Worm (Caenorhabditis elegans) whole organism, young adult: ENCODE measurements around the gene E04F6.4.

Source experiments
- B0336.3 ChIP-seq: fragments of 200-800 bp; sonication (Bioruptor generic); IDR thresholded peaks from 2 replicates; pipeline ENCODE4 v1.3.6; 2022; ENCODE audit warnings: missing genetic modification characterization, missing compliant biosample characterization
- T26A5.8 ChIP-seq: sonication (generic microtip); optimal IDR thresholded peaks from 2 replicates; lab custom pipeline; 2016; ENCODE audit warnings: missing genetic modification characterization, missing compliant biosample characterization
- cebp-2 ChIP-seq: fragments of 200-800 bp; sonication (Bioruptor generic); IDR thresholded peaks from 2 replicates; pipeline ENCODE4 v1.3.6; 2022; ENCODE audit warnings: missing genetic modification characterization, missing compliant biosample characterization
- egl-18 ChIP-seq: fragments of 200-800 bp; sonication (Bioruptor generic); IDR thresholded peaks from 2 replicates; pipeline ENCODE4 v1.3.6; 2022; ENCODE audit warnings: missing genetic modification reagents, missing genetic modification characterization, missing compliant biosample characterization
- ets-4 ChIP-seq: fragments of 200-800 bp; sonication (Bioruptor generic); optimal IDR thresholded peaks from 2 replicates; lab custom pipeline; 2018; ENCODE audit warnings: mild to moderate bottlenecking, missing genetic modification characterization, missing compliant biosample characterization
- madf-6 ChIP-seq: fragments of 200-800 bp; sonication (Bioruptor generic); IDR thresholded peaks from 2 replicates; pipeline ENCODE4 v1.3.6; 2022; ENCODE audit warnings: missing genetic modification reagents, missing genetic modification characterization, missing compliant biosample characterization
- nhr-80 ChIP-seq: sonication (generic microtip); optimal IDR thresholded peaks from 2 replicates; lab custom pipeline; 2016; ENCODE audit warnings: missing genetic modification characterization, missing compliant biosample characterization
- nhr-90 ChIP-seq: sonication (generic microtip); optimal IDR thresholded peaks from 2 replicates; lab custom pipeline; 2016; ENCODE audit warnings: missing genotype, mild to moderate bottlenecking, missing genetic modification characterization, missing compliant biosample characterization
- tlf-1 ChIP-seq: fragments of 200-800 bp; sonication (Bioruptor generic); optimal IDR thresholded peaks from 2 replicates; lab custom pipeline; 2018; ENCODE audit warnings: mild to moderate bottlenecking, missing genetic modification characterization, missing compliant biosample characterization
- zfh-2 ChIP-seq: fragments of 200-800 bp; sonication (Bioruptor generic); conservative IDR thresholded peaks from 2 replicates; pipeline ENCODE4 v1.3.6; 2022; ENCODE audit warnings: missing genetic modification reagents, missing genetic modification characterization, missing compliant biosample characterization
- ztf-28 ChIP-seq: fragments of 200-800 bp; sonication (Bioruptor generic); IDR thresholded peaks from 2 replicates; pipeline ENCODE4 v1.3.6; 2022; ENCODE audit warnings: missing genetic modification reagents, missing genetic modification characterization, missing compliant biosample characterization

- TF ChIP-seq zfh-2 (GFP tag; lab: Robert Waterston, UW) = no peak
- no peak for TF ChIP-seq tlf-1
- no peak for TF ChIP-seq nhr-80 (tag; lab: Kevin White, UChicago)
- TF ChIP-seq ztf-28 (GFP tag; lab: Robert Waterston, UW) = no peak
- TF ChIP-seq ets-4 (GFP tag; lab: Kevin White, UChicago) = no peak
- TF ChIP-seq T26A5.8 (tag; lab: Kevin White, UChicago) = no peak
- TF ChIP-seq nhr-90 (tag; lab: Kevin White, UChicago) = no peak
- no peak for TF ChIP-seq B0336.3 (GFP tag; lab: Robert Waterston, UW)
- TF ChIP-seq egl-18 (GFP tag; lab: Robert Waterston, UW) = no peak
- TF ChIP-seq madf-6 (GFP tag; lab: Robert Waterston, UW) = no peak
- TF ChIP-seq cebp-2 (GFP tag; lab: Robert Waterston, UW) = no peak
These were observed 20.5 kb upstream of the E04F6.4 start, which contains the start of gene col-36 for ce11 chrII:7168712-7169111.
